Worm (Caenorhabditis elegans): ENCODE measurements around the gene vrk-1.

vrk-1 gene

ce11 chrII:5911939-5912523 is 9.7 kb upstream of the vrk-1 start (continued):
- TF ChIP-seq nhr-25 (tag; optimal IDR thresholded peaks at IDR 0.05) (no peak), ztf-1 (GFP tag; conservative IDR thresholded peaks at IDR 0.05) (no peak), nhr-11 (tag; optimal IDR thresholded peaks at IDR 0.05) (no peak), ztf-11 (tag; optimal IDR thresholded peaks at IDR 0.05) (no peak), nhr-237 (tag; optimal IDR thresholded peaks at IDR 0.05) (no peak), skn-1 (tag; optimal IDR thresholded peaks at IDR 0.05) (no peak), blmp-1 (tag; optimal IDR thresholded peaks at IDR 0.05; ENCODE audit: insufficient read depth) (no peak), unc-55 (GFP tag; optimal IDR thresholded peaks at IDR 0.05) (no peak), crh-2 (tag; optimal IDR thresholded peaks at IDR 0.05) (peak; percentile 68), aly-2 (tag; optimal IDR thresholded peaks at IDR 0.05) (no peak), egl-27 (tag; optimal IDR thresholded peaks at IDR 0.05) (no peak), alr-1 (tag; optimal IDR thresholded peaks at IDR 0.05) (no peak), nhr-77 (tag; optimal IDR thresholded peaks at IDR 0.05) (no peak), unc-62 (GFP tag; optimal IDR thresholded peaks at IDR 0.05) (no peak), lsy-2 (tag; optimal IDR thresholded peaks at IDR 0.05) (no peak), zag-1 (tag; optimal IDR thresholded peaks at IDR 0.05) (no peak)

DNA sequence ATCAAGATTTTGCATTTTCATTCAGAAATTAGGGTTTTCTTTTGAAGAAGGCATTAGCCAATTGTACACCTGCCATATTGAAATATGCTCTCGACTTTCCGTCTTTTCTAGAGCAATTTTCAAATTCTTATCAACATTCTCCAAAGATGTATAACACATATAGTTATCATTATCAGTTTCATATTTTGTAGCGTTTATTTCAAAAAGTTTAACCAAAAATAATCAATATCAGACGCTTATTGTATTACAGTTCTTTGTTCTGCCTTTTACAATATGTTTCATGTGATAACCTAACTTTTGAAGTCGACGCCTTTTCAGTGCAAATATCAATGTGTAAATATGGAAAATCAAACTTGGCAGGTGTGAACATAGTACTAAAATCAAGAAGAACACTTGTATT is 7.9 kb upstream of the vrk-1 start:
- peak; percentile 16 for TF ChIP-seq gmeb-1 (tag; optimal IDR thresholded peaks at IDR 0.05)
- peak; percentile 50 for TF ChIP-seq fos-1 (tag; optimal IDR thresholded peaks at IDR 0.05)
- TF ChIP-seq F13H6.1 (tag; optimal IDR thresholded peaks at IDR 0.05), result no peak
- no peak for TF ChIP-seq sma-3 (GFP tag; optimal IDR thresholded peaks at IDR 0.05)
- no peak for TF ChIP-seq snpc-4 (tag; optimal IDR thresholded peaks at IDR 0.05)
- no peak for TF ChIP-seq nhr-11 (tag; optimal IDR thresholded peaks at IDR 0.05)
- no peak for TF ChIP-seq sma-9 (GFP tag; optimal IDR thresholded peaks at IDR 0.05)
- no peak for TF ChIP-seq sma-9 (tag; optimal IDR thresholded peaks at IDR 0.05)
- TF ChIP-seq nhr-237 (tag; optimal IDR thresholded peaks at IDR 0.05), result no peak
- TF ChIP-seq crh-2 (tag; optimal IDR thresholded peaks at IDR 0.05), result peak; percentile 9
- TF ChIP-seq lin-11 (tag; optimal IDR thresholded peaks at IDR 0.05), result no peak

- no peak for TF ChIP-seq sem-4 (tag; optimal IDR thresholded peaks at IDR 0.05)
- no peak for TF ChIP-seq Y55F3AM.14 (GFP tag; optimal IDR thresholded peaks at IDR 0.05)
- no peak for TF ChIP-seq nhr-129 (tag; optimal IDR thresholded peaks at IDR 0.05)
- no peak for TF ChIP-seq ztf-11 (tag; optimal IDR thresholded peaks at IDR 0.05)
- no peak for TF ChIP-seq ZK546.5 (tag; optimal IDR thresholded peaks at IDR 0.05)
- no peak for TF ChIP-seq skn-1 (tag; optimal IDR thresholded peaks at IDR 0.05)
- no peak for TF ChIP-seq nhr-12 (tag; optimal IDR thresholded peaks at IDR 0.05)
Observed at ce11 chrII:5917010-5917472, 4.7 kb upstream of the vrk-1 start, which contains the start of gene frh-1. frh-1 (plus strand) TSS chrII:5917422.

DNA sequence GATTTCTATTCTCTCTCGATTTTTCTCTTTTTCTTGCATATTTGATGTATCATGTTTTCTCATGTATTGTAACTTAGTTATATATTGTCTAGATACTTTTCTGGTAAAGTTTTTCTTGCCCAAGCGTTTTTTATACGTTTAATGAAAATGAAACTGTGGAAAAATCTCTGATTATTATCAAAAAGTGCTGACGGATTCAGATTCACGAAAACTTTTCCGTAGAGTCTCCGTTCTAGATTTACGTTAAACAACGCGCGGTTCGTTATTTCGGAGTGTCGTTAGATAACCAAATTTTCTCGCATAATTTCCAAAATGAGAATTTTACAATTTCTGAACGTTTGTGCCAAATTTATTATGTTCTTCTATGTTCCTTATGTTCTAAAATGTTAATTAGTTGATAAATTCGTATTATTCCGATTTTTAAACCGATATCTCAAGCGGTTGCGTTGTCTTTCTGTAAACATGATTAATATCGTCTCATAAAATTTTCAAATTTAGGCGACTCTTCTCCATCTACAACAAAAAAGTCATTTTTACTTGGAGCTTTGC is 3.5 kb upstream of the vrk-1 start, which contains the start of gene ptp-2:
Gene ptp-2 (plus strand): TSS at position 499 of the 549 bp plus-strand sequence.
- TF ChIP-seq sem-4 (tag; optimal IDR thresholded peaks at IDR 0.05) (no peak), lin-11 (tag; optimal IDR thresholded peaks at IDR 0.05) (no peak), mdl-1 (tag; optimal IDR thresholded peaks at IDR 0.05) (no peak), lin-13 (GFP tag; optimal IDR thresholded peaks at IDR 0.05) (peak; percentile 19), C34F6.9 (tag; optimal IDR thresholded peaks at IDR 0.05) (peak; percentile 69), nhr-6 (tag; optimal IDR thresholded peaks at IDR 0.05) (no peak), R02D3.7 (tag; optimal IDR thresholded peaks at IDR 0.05) (no peak), nhr-12 (tag; optimal IDR thresholded peaks at IDR 0.05) (no peak), crh-2 (tag; optimal IDR thresholded peaks at IDR 0.05) (no peak), lin-39 (tag; optimal IDR thresholded peaks at IDR 0.05) (no peak), ceh-16 (tag; optimal IDR thresholded peaks at IDR 0.05) (no peak), unc-39 (tag; optimal IDR thresholded peaks at IDR 0.05) (no peak), blmp-1 (tag; optimal IDR thresholded peaks at IDR 0.05; ENCODE audit: insufficient read depth) (no peak), nhr-21 (tag; optimal IDR thresholded peaks at IDR 0.05) (no peak), sma-3 (GFP tag; optimal IDR thresholded peaks at IDR 0.05) (no peak), sma-9 (GFP tag; optimal IDR thresholded peaks at IDR 0.05) (no peak), sma-9 (tag; optimal IDR thresholded peaks at IDR 0.05) (no peak), ztf-4 (tag; optimal IDR thresholded peaks at IDR 0.05) (peak; percentile 49), mab-5 (tag; optimal IDR thresholded peaks at IDR 0.05) (no peak), egl-27 (tag; optimal IDR thresholded peaks at IDR 0.05) (no peak), snpc-4 (tag; optimal IDR thresholded peaks at IDR 0.05) (no peak), ceh-82 (tag; optimal IDR thresholded peaks at IDR 0.05) (no peak), nhr-77 (tag; optimal IDR thresholded peaks at IDR 0.05) (no peak), fos-1 (tag; optimal IDR thresholded peaks at IDR 0.05) (no peak), ztf-11 (tag; optimal IDR thresholded peaks at IDR 0.05) (no peak), ztf-1 (GFP tag; conservative IDR thresholded peaks at IDR 0.05) (no peak), gmeb-1 (tag; optimal IDR thresholded peaks at IDR 0.05) (peak; percentile 25), lsy-2 (tag; optimal IDR thresholded peaks at IDR 0.05) (peak in 1 of 2 experiments; percentile 66), nhr-23 (tag; optimal IDR thresholded peaks at IDR 0.05) (no peak), skn-1 (tag; optimal IDR thresholded peaks at IDR 0.05) (no peak), zag-1 (tag; optimal IDR thresholded peaks at IDR 0.05) (no peak), unc-62 (GFP tag; optimal IDR thresholded peaks at IDR 0.05) (no peak), nhr-129 (tag; optimal IDR thresholded peaks at IDR 0.05) (peak; percentile 38), Y55F3AM.14 (GFP tag; optimal IDR thresholded peaks at IDR 0.05) (no peak), unc-55 (GFP tag; optimal IDR thresholded peaks at IDR 0.05) (peak; percentile 48), nhr-25 (tag; optimal IDR thresholded peaks at IDR 0.05) (no peak), nhr-237 (tag; optimal IDR thresholded peaks at IDR 0.05) (no peak), ama-1 (optimal IDR thresholded peaks at IDR 0.05) (peak; percentile 19)

Measured in whole organism, L2 larva.